Worm (Caenorhabditis elegans) whole organism, L3 larva: ENCODE measurements around the gene flp-15.

Experiments
- R02D3.7 ChIP-seq: fragments of 150-350 bp; optimal IDR thresholded peaks from 2 replicates; lab custom pipeline; 2014; ENCODE audit warnings: missing biosample characterization, missing genetic modification characterization
- ceh-16 ChIP-seq: sonication (generic microtip); optimal IDR thresholded peaks from 2 replicates; lab custom pipeline; 2017; ENCODE audit warnings: missing biosample characterization, missing genetic modification characterization
- ceh-28 ChIP-seq: fragments of 150-350 bp; optimal IDR thresholded peaks from 2 replicates; lab custom pipeline; 2014; ENCODE audit warnings: missing biosample characterization, missing genetic modification reagents, missing genetic modification characterization
- daf-12 ChIP-seq: fragments of 150-350 bp; optimal IDR thresholded peaks from 2 replicates; lab custom pipeline; 2014; ENCODE audit warnings: missing biosample characterization, missing genetic modification reagents, missing genetic modification characterization
- egl-5 ChIP-seq: fragments of 150-350 bp; optimal IDR thresholded peaks from 2 replicates; lab custom pipeline; 2017; ENCODE audit warnings: missing biosample characterization, missing genetic modification reagents, missing genetic modification characterization, inconsistent platforms
- elt-1 ChIP-seq: fragments of 150-350 bp; optimal IDR thresholded peaks from 2 replicates; lab custom pipeline; 2014; ENCODE audit warnings: missing biosample characterization, missing genetic modification characterization
- elt-2 ChIP-seq: sonication (generic microtip); optimal IDR thresholded peaks from 2 replicates; lab custom pipeline; 2016; ENCODE audit warnings: missing genetic modification reagents, mild to moderate bottlenecking, missing genetic modification characterization, missing compliant biosample characterization
- fkh-10 ChIP-seq: sonication (generic microtip); optimal IDR thresholded peaks from 2 replicates; lab custom pipeline; 2017; ENCODE audit warnings: missing biosample characterization, missing genetic modification reagents, missing genetic modification characterization
- fkh-2 ChIP-seq: fragments of 150-350 bp; optimal IDR thresholded peaks from 2 replicates; lab custom pipeline; 2014; ENCODE audit warnings: missing biosample characterization, missing genetic modification reagents, missing genetic modification characterization
- fos-1 ChIP-seq: fragments of 150-350 bp; optimal IDR thresholded peaks from 2 replicates; lab custom pipeline; 2014; ENCODE audit warnings: missing biosample characterization, missing genetic modification characterization
- hmg-11 ChIP-seq: sonication (generic microtip); optimal IDR thresholded peaks from 2 replicates; lab custom pipeline; 2016; ENCODE audit warnings: missing genetic modification characterization, missing compliant biosample characterization
- jun-1 ChIP-seq: fragments of 150-350 bp; optimal IDR thresholded peaks from 2 replicates; lab custom pipeline; 2014; ENCODE audit warnings: missing biosample characterization, missing genetic modification reagents, missing genetic modification characterization
- lin-15B ChIP-seq: fragments of 150-350 bp; optimal IDR thresholded peaks from 2 replicates; lab custom pipeline; 2014; ENCODE audit warnings: missing biosample characterization, missing genetic modification characterization
- lin-39 ChIP-seq: fragments of 150-350 bp; optimal IDR thresholded peaks from 2 replicates; lab custom pipeline; 2018; ENCODE audit warnings: missing biosample characterization, missing genetic modification reagents, missing genetic modification characterization
- lsy-12 ChIP-seq: sonication (generic microtip); optimal IDR thresholded peaks from 2 replicates; lab custom pipeline; 2016; ENCODE audit warnings: mild to moderate bottlenecking, missing genetic modification characterization, missing compliant biosample characterization
- mml-1 ChIP-seq: fragments of 150-350 bp; sonication (generic microtip); optimal IDR thresholded peaks from 3 replicates; lab custom pipeline; 2014; ENCODE audit warnings: missing biosample characterization, missing genetic modification characterization
- nfya-1 ChIP-seq: sonication (generic microtip); optimal IDR thresholded peaks from 2 replicates; lab custom pipeline; 2017; ENCODE audit warnings: missing genetic modification characterization, mild to moderate bottlenecking, missing compliant biosample characterization, antibody characterized with exemption, moderate library complexity; ENCODE audit not compliant: insufficient read depth
- nhr-11 ChIP-seq: fragments of 150-350 bp; optimal IDR thresholded peaks from 2 replicates; lab custom pipeline; 2014; ENCODE audit warnings: missing biosample characterization, missing genetic modification characterization
- nhr-12 ChIP-seq: fragments of 150-350 bp; optimal IDR thresholded peaks from 2 replicates; lab custom pipeline; 2014; ENCODE audit warnings: missing biosample characterization, missing genetic modification characterization
- nhr-25 ChIP-seq: sonication (generic microtip); optimal IDR thresholded peaks from 2 replicates; lab custom pipeline; 2017; ENCODE audit warnings: missing biosample characterization, missing genetic modification characterization
- nhr-76 ChIP-seq: fragments of 150-350 bp; sonication (generic microtip); optimal IDR thresholded peaks from 5 replicates; lab custom pipeline; 2014; ENCODE audit warnings: missing biosample characterization, missing genetic modification characterization
- nhr-77 ChIP-seq: fragments of 150-350 bp; optimal IDR thresholded peaks from 2 replicates; lab custom pipeline; 2014; ENCODE audit warnings: missing biosample characterization, missing genetic modification characterization
- pha-4 ChIP-seq: fragments of 150-350 bp; optimal IDR thresholded peaks from 2 replicates; lab custom pipeline; 2014; ENCODE audit warnings: missing biosample characterization, missing genetic modification reagents, missing genetic modification characterization
- pqm-1 ChIP-seq: fragments of 150-350 bp; optimal IDR thresholded peaks from 2 replicates; lab custom pipeline; 2017; ENCODE audit warnings: missing biosample characterization, missing genetic modification characterization, inconsistent platforms
- skn-1 ChIP-seq: fragments of 150-350 bp; optimal IDR thresholded peaks from 2 replicates; lab custom pipeline; 2014; ENCODE audit warnings: missing biosample characterization, missing genetic modification characterization
- snpc-4 ChIP-seq: fragments of 150-350 bp; optimal IDR thresholded peaks from 2 replicates; lab custom pipeline; 2014; ENCODE audit warnings: missing biosample characterization, missing genetic modification characterization
- unc-39 ChIP-seq: sonication (generic microtip); optimal IDR thresholded peaks from 4 replicates; lab custom pipeline; 2017; ENCODE audit warnings: missing biosample characterization, missing genetic modification characterization
- unc-62 ChIP-seq: fragments of 150-350 bp; sonication (generic microtip); optimal IDR thresholded peaks from 4 replicates; lab custom pipeline; 2014; ENCODE audit warnings: missing biosample characterization, missing genetic modification reagents, missing genetic modification characterization
- zag-1 ChIP-seq: fragments of 150-350 bp; optimal IDR thresholded peaks from 2 replicates; lab custom pipeline; 2014; ENCODE audit warnings: missing biosample characterization, missing genetic modification characterization
- ztf-11 ChIP-seq: fragments of 150-350 bp; optimal IDR thresholded peaks from 2 replicates; lab custom pipeline; 2014; ENCODE audit warnings: missing biosample characterization, missing genetic modification characterization
- ztf-4 ChIP-seq: fragments of 150-350 bp; optimal IDR thresholded peaks from 2 replicates; lab custom pipeline; 2014; ENCODE audit warnings: missing biosample characterization, missing genetic modification characterization

Gene flp-15

DNA sequence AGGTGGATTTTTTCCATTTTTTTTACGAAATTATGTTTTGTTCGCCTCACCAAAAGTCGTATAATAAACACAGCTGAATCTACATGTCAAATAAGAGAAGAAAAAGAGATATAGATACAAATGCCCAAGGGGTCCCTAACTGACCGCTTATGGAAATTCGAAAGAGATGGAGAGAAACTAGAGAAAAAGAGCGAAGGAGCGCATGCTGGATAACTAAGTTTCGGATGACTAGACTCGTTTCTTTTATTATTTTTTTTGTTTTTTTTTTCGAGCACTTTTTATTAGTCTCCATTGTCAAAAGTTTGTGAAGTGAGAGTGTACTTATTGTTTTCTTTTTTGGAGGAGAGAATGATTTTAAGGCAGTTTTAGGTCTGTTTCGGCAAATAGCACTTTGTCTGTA is 30.0 kb downstream of the flp-15 start:
- peak; percentile 62 for TF ChIP-seq fkh-10 (GFP tag; lab: Kevin White, UChicago)
- peak; percentile 44 for TF ChIP-seq nfya-1 (tag; lab: Kevin White, UChicago)
- TF ChIP-seq elt-2, result no peak

DNA sequence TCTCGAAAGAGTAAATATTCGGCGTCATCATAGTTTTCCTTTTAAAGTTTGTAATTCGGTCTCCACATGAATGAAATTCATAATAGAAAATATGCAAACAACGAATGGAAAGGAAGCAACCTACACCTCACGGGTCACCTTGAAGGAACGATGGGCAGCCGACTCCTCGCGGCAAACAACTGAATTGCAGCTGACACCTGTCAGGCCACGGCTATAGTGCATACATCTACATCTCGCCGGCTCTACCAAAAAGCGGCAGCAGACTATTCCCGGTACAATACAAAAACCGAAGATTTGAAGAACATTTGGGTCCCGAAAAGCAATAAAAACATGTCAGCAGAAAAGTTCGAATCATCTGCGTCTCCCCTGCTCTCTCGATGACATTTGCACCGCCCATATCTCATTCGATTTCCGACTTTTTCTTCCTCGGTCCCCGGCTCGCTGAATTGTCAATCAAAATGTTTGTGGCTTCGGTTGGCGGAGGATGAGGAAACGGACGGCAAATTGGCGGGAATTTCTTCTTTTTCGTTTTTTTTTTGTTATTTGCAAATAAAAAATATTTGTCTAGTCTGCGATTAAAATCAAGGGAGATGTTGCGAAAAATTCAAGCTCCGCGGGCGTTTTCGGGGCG is 31.8 kb downstream of the flp-15 start:
- TF ChIP-seq nfya-1 (tag; lab: Kevin White, UChicago) (peak; percentile 32), elt-1 (no peak), lin-39 (tag; lab: Kevin White, UChicago) (peak; percentile 7), fkh-10 (GFP tag; lab: Kevin White, UChicago) (peak; percentile 61), unc-62 (GFP tag; lab: Kevin White, UChicago) (peak; percentile 31), nhr-11 (tag; lab: Kevin White, UChicago) (no peak), pha-4 (tag; lab: Kevin White, UChicago) (no peak), snpc-4 (tag; lab: Kevin White, UChicago) (peak; percentile 66)
- TF ChIP-seq, all 47 proteins: peak for 5

DNA sequence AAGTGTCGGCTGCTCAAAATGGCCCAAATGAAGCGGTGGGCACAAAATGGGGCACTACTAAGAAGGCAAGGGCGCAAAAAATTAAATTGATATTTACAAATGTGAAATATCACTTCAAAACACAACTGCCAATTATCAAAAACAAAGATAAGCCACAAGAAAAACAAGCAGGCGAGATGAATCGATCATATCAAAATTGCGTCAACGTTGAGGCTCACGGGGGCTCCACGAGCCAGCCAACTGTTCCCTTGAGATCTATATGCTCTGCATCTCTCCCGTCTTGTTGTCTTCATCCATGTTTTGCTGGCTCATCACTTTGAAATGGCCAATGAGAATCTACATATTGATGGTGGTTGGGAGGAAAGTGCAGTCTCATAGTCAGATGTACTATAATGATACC is 32.4 kb downstream of the flp-15 start:
- TF ChIP-seq ceh-16 (tag; lab: Kevin White, UChicago), result no peak
- peak; percentile 29 for TF ChIP-seq elt-1
- TF ChIP-seq snpc-4 (tag; lab: Kevin White, UChicago), result no peak
- no peak for TF ChIP-seq lin-15B
- TF ChIP-seq ztf-11 (tag; lab: Kevin White, UChicago), result no peak
- TF ChIP-seq skn-1 (tag; lab: Kevin White, UChicago), result no peak
- no peak for TF ChIP-seq R02D3.7
- no peak for TF ChIP-seq mml-1 (tag; lab: Kevin White, UChicago)
- TF ChIP-seq unc-39 (tag; lab: Kevin White, UChicago), result no peak
- TF ChIP-seq hmg-11 (tag; lab: Kevin White, UChicago), result no peak
- TF ChIP-seq lin-39 (tag; lab: Kevin White, UChicago), result peak; percentile 18
- peak; percentile 11 for TF ChIP-seq egl-5 (tag; lab: Kevin White, UChicago)
- no peak for TF ChIP-seq nfya-1 (tag; lab: Kevin White, UChicago)
- no peak for TF ChIP-seq elt-2
- TF ChIP-seq fkh-2 (tag; lab: Kevin White, UChicago), result no peak
- TF ChIP-seq ztf-4, result no peak
- TF ChIP-seq jun-1 (tag; lab: Kevin White, UChicago), result no peak
- no peak for TF ChIP-seq nhr-25 (tag; lab: Kevin White, UChicago)
- no peak for TF ChIP-seq lsy-12 (tag; lab: Kevin White, UChicago)

ce11 chrIII:13633826-13634225 is 33.8 kb downstream of the flp-15 start:
- TF ChIP-seq fkh-10 (GFP tag; lab: Kevin White, UChicago), result peak; percentile 20
- TF ChIP-seq jun-1 (tag; lab: Kevin White, UChicago), result no peak
- no peak for TF ChIP-seq lin-15B
- TF ChIP-seq nhr-77 (tag; lab: Kevin White, UChicago), result no peak
- no peak for TF ChIP-seq nhr-25 (tag; lab: Kevin White, UChicago)
- no peak for TF ChIP-seq elt-2
- peak; percentile 3 for TF ChIP-seq lin-39 (tag; lab: Kevin White, UChicago)
- no peak for TF ChIP-seq elt-1
- no peak for TF ChIP-seq daf-12 (tag; lab: Kevin White, UChicago)
- peak; percentile 3 for TF ChIP-seq nfya-1 (tag; lab: Kevin White, UChicago)

ce11 chrIII:13630708-13631107 is 36.9 kb downstream of the flp-15 start, which contains the start of gene arrd-17:
Gene arrd-17 (minus strand): TSS chrIII:13630808.
- TF ChIP-seq mml-1 (tag; lab: Kevin White, UChicago) (no peak), snpc-4 (tag; lab: Kevin White, UChicago) (no peak), ceh-28 (no peak), nhr-12 (tag; lab: Kevin White, UChicago) (no peak), lin-15B (no peak), ztf-11 (tag; lab: Kevin White, UChicago) (no peak), lsy-12 (tag; lab: Kevin White, UChicago) (no peak)
- TF ChIP-seq, all 47 proteins: peak for 0

DNA sequence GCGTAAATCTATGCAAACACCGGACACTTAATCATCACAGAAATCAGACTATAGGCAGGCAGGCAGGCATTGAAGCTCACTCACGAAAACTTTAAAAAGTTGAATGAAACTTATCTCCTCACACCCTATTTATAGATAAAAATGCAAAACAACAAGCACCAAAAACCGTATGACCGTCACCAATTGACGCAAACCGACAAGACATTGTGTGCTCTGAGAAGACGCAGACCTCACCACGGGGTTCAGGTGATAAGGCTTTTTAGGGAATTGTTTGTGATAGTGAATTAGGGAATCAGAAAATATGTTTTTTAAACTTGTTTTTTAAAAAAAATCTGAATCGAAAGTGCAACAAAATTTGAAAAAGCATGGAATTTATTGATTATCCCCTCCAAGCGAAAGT is 40.9 kb downstream of the flp-15 start, which contains the start of gene T12D8.5:
TSS of gene T12D8.5 (minus strand) at position 95 of the 400 bp plus-strand sequence.
- TF ChIP-seq lsy-12 (tag; lab: Kevin White, UChicago), result no peak
- TF ChIP-seq skn-1 (tag; lab: Kevin White, UChicago), result peak; percentile 2
- TF ChIP-seq pha-4 (tag; lab: Kevin White, UChicago), result peak; percentile 58
- TF ChIP-seq fos-1 (tag; lab: Kevin White, UChicago), result peak; percentile 6
- no peak for TF ChIP-seq ztf-4
- TF ChIP-seq elt-2, result peak; percentile 91
- no peak for TF ChIP-seq zag-1 (tag; lab: Kevin White, UChicago)
- TF ChIP-seq jun-1 (tag; lab: Kevin White, UChicago), result peak; percentile 19
- no peak for TF ChIP-seq nhr-76 (tag; lab: Kevin White, UChicago)
- TF ChIP-seq pqm-1 (tag; lab: Kevin White, UChicago), result peak; percentile 79
